Worm (Caenorhabditis elegans): ENCODE data around the gene mat-2.
A peak's percentile ranks its signal among the peaks of the same experiment; 100 is the strongest.

mat-2 gene

DNA sequence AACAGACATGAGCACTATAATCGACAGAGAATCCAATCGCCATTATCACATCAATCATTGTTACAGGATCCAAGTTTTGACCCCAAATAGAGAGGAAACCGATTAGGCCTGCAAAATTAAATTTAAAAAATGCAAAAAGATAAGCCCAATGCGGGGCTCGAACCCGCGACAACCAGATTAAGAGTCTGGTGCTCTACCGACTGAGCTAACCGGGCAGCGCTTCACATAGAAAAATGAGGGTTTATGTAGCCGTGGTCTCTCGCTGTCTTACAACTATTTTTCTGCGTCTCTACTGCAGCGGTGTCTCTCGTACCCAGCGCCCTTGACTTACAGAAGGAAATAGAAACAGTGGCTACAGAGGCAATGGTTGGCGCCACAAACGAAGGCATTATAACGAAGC, 45.1 kb downstream of the mat-2 start (continued):
- no peak for TF ChIP-seq nhr-11 (tag; optimal IDR thresholded peaks at IDR 0.05)
- TF ChIP-seq T23F11.4 (GFP tag; optimal IDR thresholded peaks at IDR 0.05) = no peak
- peak; percentile 20 for TF ChIP-seq pat-9 (tag; optimal IDR thresholded peaks at IDR 0.05)
- TF ChIP-seq sdc-2 (tag; optimal IDR thresholded peaks at IDR 0.05) = peak; percentile 35
- TF ChIP-seq C38D4.7 (GFP tag; optimal IDR thresholded peaks at IDR 0.05) = peak; percentile 32
- peak; percentile 31 for TF ChIP-seq hlh-13 (GFP tag; optimal IDR thresholded peaks at IDR 0.05)
- no peak for TF ChIP-seq odd-2 (tag; optimal IDR thresholded peaks at IDR 0.05)
- TF ChIP-seq eyg-1 (tag; optimal IDR thresholded peaks at IDR 0.05) = no peak
- TF ChIP-seq zip-5 (tag; optimal IDR thresholded peaks at IDR 0.05) = no peak
- no peak for TF ChIP-seq pha-4 (tag; optimal IDR thresholded peaks at IDR 0.05)
- no peak for TF ChIP-seq pax-1 (tag; optimal IDR thresholded peaks at IDR 0.05)
- TF ChIP-seq unc-42 (tag; optimal IDR thresholded peaks at IDR 0.05) = peak; percentile 49
- no peak for TF ChIP-seq unc-86 (tag; optimal IDR thresholded peaks at IDR 0.05)
- no peak for TF ChIP-seq ceh-9 (tag; optimal IDR thresholded peaks at IDR 0.05)
- no peak for TF ChIP-seq elt-4 (tag; optimal IDR thresholded peaks at IDR 0.05)
- TF ChIP-seq pqm-1 (tag; optimal IDR thresholded peaks at IDR 0.05) = no peak
- no peak for TF ChIP-seq sox-2 (GFP tag; IDR thresholded peaks at IDR 0.05)
- no peak for TF ChIP-seq fkh-10 (GFP tag; optimal IDR thresholded peaks at IDR 0.05)
- TF ChIP-seq rnt-1 (tag; optimal IDR thresholded peaks at IDR 0.05) = no peak
- no peak for TF ChIP-seq unc-55 (GFP tag; optimal IDR thresholded peaks at IDR 0.05)
- TF ChIP-seq ceh-31 (tag; optimal IDR thresholded peaks at IDR 0.05) = peak; percentile 32
- no peak for TF ChIP-seq hlh-6 (tag; optimal IDR thresholded peaks at IDR 0.05)
- TF ChIP-seq ref-2 (tag; optimal IDR thresholded peaks at IDR 0.05) = no peak
- TF ChIP-seq K02D7.2 (tag; optimal IDR thresholded peaks at IDR 0.05) = no peak
- TF ChIP-seq ceh-2 (tag; optimal IDR thresholded peaks at IDR 0.05) = peak; percentile 38
- TF ChIP-seq unc-3 (GFP tag; conservative IDR thresholded peaks at IDR 0.05) = peak; percentile 52; the same call in 1 of the 2 replicates
- no peak for TF ChIP-seq unc-3 (tag; optimal IDR thresholded peaks at IDR 0.05)
- TF ChIP-seq ceh-45 (GFP tag; IDR thresholded peaks at IDR 0.05) = 0 out of 2 replicates have a peak, but pooled peaks have one; percentile 35
- TF ChIP-seq F13H6.1 (tag; optimal IDR thresholded peaks at IDR 0.05) = no peak
- peak; percentile 26 for TF ChIP-seq ceh-48 (tag; optimal IDR thresholded peaks at IDR 0.05)
- TF ChIP-seq ceh-19 (GFP tag; optimal IDR thresholded peaks at IDR 0.05) = no peak
- no peak for TF ChIP-seq ahr-1 (tag; optimal IDR thresholded peaks at IDR 0.05)
- no peak for TF ChIP-seq lim-6 (tag; optimal IDR thresholded peaks at IDR 0.05)
- TF ChIP-seq sox-4 (tag; optimal IDR thresholded peaks at IDR 0.05) = peak; percentile 46
- TF ChIP-seq elt-2 (tag; optimal IDR thresholded peaks at IDR 0.05) = peak; percentile 63
- TF ChIP-seq pha-2 (tag; optimal IDR thresholded peaks at IDR 0.05) = no peak
- TF ChIP-seq tbx-2 (tag; optimal IDR thresholded peaks at IDR 0.05) = peak; percentile 14
- no peak for TF ChIP-seq hlh-15 (tag; optimal IDR thresholded peaks at IDR 0.05)
- TF ChIP-seq ceh-18 (tag; optimal IDR thresholded peaks at IDR 0.05) = peak; percentile 48

DNA sequence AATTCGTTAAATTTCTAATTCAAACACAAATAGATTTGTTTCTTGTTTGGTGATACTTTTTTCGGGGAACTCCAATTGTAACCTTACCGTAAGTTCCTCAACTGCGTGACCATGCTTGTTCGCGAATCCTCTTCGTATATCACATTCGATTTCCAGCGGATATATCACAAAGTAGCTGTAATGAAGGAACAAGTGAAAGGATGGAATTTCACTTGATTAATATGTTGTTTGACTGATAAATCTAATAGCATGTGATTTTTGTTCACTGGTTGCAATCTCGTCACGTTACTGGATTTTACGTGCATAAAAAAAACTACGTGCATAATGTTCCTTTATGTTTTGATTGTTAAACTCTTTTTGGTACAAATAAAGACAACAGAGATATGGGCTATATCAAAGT, 49.2 kb downstream of the mat-2 start:
- TF ChIP-seq nhr-232 (tag; optimal IDR thresholded peaks at IDR 0.05) (no peak), pqm-1 (tag; optimal IDR thresholded peaks at IDR 0.05) (no peak), hlh-30 (tag; optimal IDR thresholded peaks at IDR 0.05; ENCODE audit: insufficient read depth) (no peak), ztf-16 (tag; optimal IDR thresholded peaks at IDR 0.05) (no peak), unc-42 (tag; optimal IDR thresholded peaks at IDR 0.05) (no peak), ceh-6 (GFP tag; optimal IDR thresholded peaks at IDR 0.05) (no peak), hlh-8 (tag; optimal IDR thresholded peaks at IDR 0.05) (no peak), unc-3 (GFP tag; conservative IDR thresholded peaks at IDR 0.05) (no peak), unc-3 (tag; optimal IDR thresholded peaks at IDR 0.05) (no peak), sdc-2 (tag; optimal IDR thresholded peaks at IDR 0.05) (no peak), K02D7.2 (tag; optimal IDR thresholded peaks at IDR 0.05) (no peak), elt-2 (tag; optimal IDR thresholded peaks at IDR 0.05) (no peak), ttx-3 (tag; optimal IDR thresholded peaks at IDR 0.05) (no peak), pat-9 (tag; optimal IDR thresholded peaks at IDR 0.05) (no peak), tbx-7 (tag; optimal IDR thresholded peaks at IDR 0.05) (no peak), syd-9 (tag; optimal IDR thresholded peaks at IDR 0.05) (no peak), T23F11.4 (GFP tag; optimal IDR thresholded peaks at IDR 0.05) (no peak), C08G9.2 (tag; optimal IDR thresholded peaks at IDR 0.05) (no peak), fax-1 (tag; optimal IDR thresholded peaks at IDR 0.05) (no peak), ceh-2 (tag; optimal IDR thresholded peaks at IDR 0.05) (no peak), dve-1 (tag; optimal IDR thresholded peaks at IDR 0.05) (no peak)
